Fruit fly (Drosophila melanogaster) whole organism, embryonic: ENCODE results near the gene Ass.
A peak's percentile ranks its signal among the peaks of the same experiment; 100 is the strongest.

Experiments
- CG10431 ChIP-seq: fragments of 200-800 bp; sonication (Bioruptor generic); optimal IDR thresholded peaks from 3 replicates; lab custom pipeline; 2018; ENCODE audit warnings: missing biosample characterization, mild to moderate bottlenecking, missing genetic modification characterization
- CG14050 ChIP-seq: fragments of 200-800 bp; sonication (Bioruptor generic); IDR thresholded peaks from 3 replicates; pipeline ENCODE4 v1.3.6; 2022; ENCODE audit warnings: missing biosample characterization, missing genetic modification characterization
- CG15696 ChIP-seq: fragments of 200-800 bp; sonication (Bioruptor generic); optimal IDR thresholded peaks from 2 replicates; lab custom pipeline; 2019; ENCODE audit warnings: missing biosample characterization, mild to moderate bottlenecking, missing genetic modification characterization, moderate library complexity
- CG16863 ChIP-seq: fragments of 200-800 bp; sonication (Bioruptor generic); optimal IDR thresholded peaks from 3 replicates; lab custom pipeline; 2016; ENCODE audit warnings: missing biosample characterization, missing genetic modification characterization
- CG17328 ChIP-seq: fragments of 200-800 bp; sonication (Bioruptor generic); IDR thresholded peaks from 2 replicates; pipeline ENCODE4 v1.3.6; 2022; ENCODE audit warnings: missing biosample characterization, missing genetic modification characterization
- CG17359 ChIP-seq: fragments of 200-800 bp; sonication (Bioruptor generic); optimal IDR thresholded peaks from 3 replicates; lab custom pipeline; 2018; ENCODE audit warnings: missing biosample characterization, mild to moderate bottlenecking, missing genetic modification characterization, moderate library complexity
- CG18262 ChIP-seq: fragments of 200-800 bp; optimal IDR thresholded peaks from 3 replicates; lab custom pipeline; 2019; ENCODE audit warnings: missing biosample characterization, mild to moderate bottlenecking, missing genetic modification characterization, moderate library complexity
- CG2678 ChIP-seq: fragments of 200-800 bp; sonication (Bioruptor generic); optimal IDR thresholded peaks from 3 replicates; lab custom pipeline; 2019; ENCODE audit warnings: missing biosample characterization, mild to moderate bottlenecking, missing genetic modification characterization, moderate library complexity
- CG30431 ChIP-seq: fragments of 200-800 bp; sonication (Bioruptor generic); optimal IDR thresholded peaks from 2 replicates; lab custom pipeline; 2017; ENCODE audit warnings: missing biosample characterization, missing genetic modification characterization
- CG33213 ChIP-seq: fragments of 200-800 bp; sonication (Bioruptor generic); optimal IDR thresholded peaks from 3 replicates; lab custom pipeline; 2016; ENCODE audit warnings: missing biosample characterization, missing genetic modification characterization
- CG34224 ChIP-seq: fragments of 200-800 bp; sonication (Bioruptor generic); IDR thresholded peaks from 3 replicates; pipeline ENCODE4 v1.3.6; 2022; ENCODE audit warnings: missing biosample characterization, missing genetic modification characterization; ENCODE audit not compliant: partially characterized antibody
- CG3838 ChIP-seq: fragments of 200-800 bp; sonication (Bioruptor generic); optimal IDR thresholded peaks from 3 replicates; lab custom pipeline; 2016; ENCODE audit warnings: missing biosample characterization, missing genetic modification characterization
- CG42726 ChIP-seq: fragments of 200-800 bp; sonication (Bioruptor generic); IDR thresholded peaks from 2 replicates; pipeline ENCODE4 v1.3.6; 2022; ENCODE audit warnings: missing biosample characterization, missing genetic modification characterization; ENCODE audit not compliant: partially characterized antibody
- CG6254 ChIP-seq: fragments of 200-800 bp; sonication (Bioruptor generic); optimal IDR thresholded peaks from 3 replicates; lab custom pipeline; 2017; ENCODE audit warnings: mild to moderate bottlenecking, missing biosample characterization, missing genetic modification reagents, missing genetic modification characterization
- CG6813 ChIP-seq: fragments of 200-800 bp; sonication (Bioruptor generic); optimal IDR thresholded peaks from 2 replicates; lab custom pipeline; 2017; ENCODE audit warnings: missing biosample characterization, missing genetic modification characterization, mild to moderate bottlenecking, moderate library complexity, missing genetic modification reagents
- CG6854 ChIP-seq: fragments of 200-800 bp; sonication (Bioruptor generic); optimal IDR thresholded peaks from 3 replicates; lab custom pipeline; 2017; ENCODE audit warnings: missing biosample characterization, mild to moderate bottlenecking, missing genetic modification characterization
- CG7271 ChIP-seq: fragments of 200-800 bp; sonication (Bioruptor generic); optimal IDR thresholded peaks from 2 replicates; lab custom pipeline; 2018; ENCODE audit warnings: missing biosample characterization, mild to moderate bottlenecking, missing genetic modification characterization, moderate library complexity
- CG7987 ChIP-seq: fragments of 200-800 bp; sonication (Bioruptor generic); optimal IDR thresholded peaks from 2 replicates; lab custom pipeline; 2018; ENCODE audit warnings: missing biosample characterization, mild to moderate bottlenecking, missing genetic modification characterization, moderate library complexity
- CG8089 ChIP-seq: fragments of 200-800 bp; sonication (Bioruptor generic); optimal IDR thresholded peaks from 3 replicates; lab custom pipeline; 2016; ENCODE audit warnings: missing biosample characterization, missing genetic modification characterization
- CG8765 ChIP-seq: fragments of 200-800 bp; sonication (Bioruptor generic); IDR thresholded peaks from 2 replicates; pipeline ENCODE4 v1.3.6; 2022; ENCODE audit warnings: missing biosample characterization, missing genetic modification characterization
- Dad ChIP-seq: fragments of 200-800 bp; sonication (Bioruptor generic); optimal IDR thresholded peaks from 3 replicates; lab custom pipeline; 2016; ENCODE audit warnings: missing biosample characterization, missing genetic modification characterization
- Ets65A ChIP-seq: fragments of 200-800 bp; sonication (Bioruptor generic); peaks from one replicate; lab custom pipeline; 2016; ENCODE audit warnings: missing biosample characterization, missing genetic modification characterization
- Hand ChIP-seq: fragments of 200-800 bp; sonication (Bioruptor generic); optimal IDR thresholded peaks from 2 replicates; lab custom pipeline; 2017; ENCODE audit warnings: mild to moderate bottlenecking, missing biosample characterization, missing genetic modification reagents, missing genetic modification characterization
- Hmx ChIP-seq: fragments of 200-800 bp; sonication (Bioruptor generic); optimal IDR thresholded peaks from 2 replicates; lab custom pipeline; 2016; ENCODE audit warnings: missing biosample characterization, missing genetic modification characterization
- Max ChIP-seq: fragments of 200-800 bp; sonication (Bioruptor generic); optimal IDR thresholded peaks from 2 replicates; lab custom pipeline; 2016; ENCODE audit warnings: missing biosample characterization, mild to moderate bottlenecking, missing genetic modification characterization
- NC2β ChIP-seq: fragments of 200-800 bp; sonication (Bioruptor generic); optimal IDR thresholded peaks from 2 replicates; lab custom pipeline; 2016; ENCODE audit warnings: missing biosample characterization, missing genetic modification characterization
- Pdp1 ChIP-seq, 2 experiments: fragments of 200-800 bp; sonication (Bioruptor generic); optimal IDR thresholded peaks; 3 replicates each; lab custom pipeline; 2016; ENCODE audit warnings: missing biosample characterization in 2 of 2, missing genetic modification characterization in 2 of 2, mild to moderate bottlenecking in 1 of 2, moderate library complexity in 1 of 2
- Side ChIP-seq: fragments of 200-800 bp; sonication (Bioruptor generic); optimal IDR thresholded peaks from 2 replicates; lab custom pipeline; 2016; ENCODE audit warnings: missing biosample characterization, missing genetic modification characterization
- Sox102F ChIP-seq: fragments of 200-800 bp; sonication (Bioruptor generic); optimal IDR thresholded peaks from 2 replicates; lab custom pipeline; 2018; ENCODE audit warnings: missing biosample characterization, mild to moderate bottlenecking, missing genetic modification characterization, moderate library complexity
- Sry-β ChIP-seq: fragments of 200-800 bp; sonication (Bioruptor generic); optimal IDR thresholded peaks from 2 replicates; lab custom pipeline; 2018; ENCODE audit warnings: missing biosample characterization, mild to moderate bottlenecking, missing genetic modification characterization, moderate library complexity
- Trl ChIP-seq, 3 experiments: fragments of >200 bp in 2 of 3; fragments of 200-800 bp in 1 of 3; sonication (Bioruptor generic) in 1 of 3; optimal IDR thresholded peaks; 2 replicates in 1 of 3; 3 replicates in 2 of 3; lab custom pipeline; 2016 to 2017; ENCODE audit warnings: missing biosample characterization in 1 of 3, missing genetic modification characterization in 1 of 3
- ato ChIP-seq: fragments of 200-800 bp; sonication (Bioruptor generic); IDR thresholded peaks from 2 replicates; pipeline ENCODE4 v1.3.6; 2022; ENCODE audit warnings: missing biosample characterization, missing genetic modification characterization; ENCODE audit not compliant: partially characterized antibody
- caup ChIP-seq: fragments of 200-800 bp; sonication (Bioruptor generic); optimal IDR thresholded peaks from 3 replicates; lab custom pipeline; 2017; ENCODE audit warnings: missing biosample characterization, mild to moderate bottlenecking, missing genetic modification characterization, moderate library complexity; ENCODE audit not compliant: severe bottlenecking
- cg ChIP-seq: fragments of 200-800 bp; sonication (Bioruptor generic); optimal IDR thresholded peaks from 3 replicates; lab custom pipeline; 2019; ENCODE audit warnings: missing biosample characterization, mild to moderate bottlenecking, missing genetic modification characterization, moderate library complexity
- chif ChIP-seq, 2 experiments: fragments of 200-800 bp; sonication (Bioruptor generic); optimal IDR thresholded peaks; 3 replicates each; lab custom pipeline; 2016; ENCODE audit warnings: missing biosample characterization in 2 of 2, missing genetic modification characterization in 2 of 2
- dan ChIP-seq: fragments of 200-800 bp; sonication (Bioruptor generic); IDR thresholded peaks from 2 replicates; pipeline ENCODE4 v1.3.6; 2022; ENCODE audit warnings: missing biosample characterization, missing genetic modification characterization
- disco-r ChIP-seq: fragments of 200-800 bp; sonication (Bioruptor generic); optimal IDR thresholded peaks from 2 replicates; lab custom pipeline; 2016; ENCODE audit warnings: missing biosample characterization, missing genetic modification characterization
- dmrt11E ChIP-seq: fragments of 200-800 bp; sonication (Bioruptor generic); optimal IDR thresholded peaks from 3 replicates; lab custom pipeline; 2018; ENCODE audit warnings: missing biosample characterization, mild to moderate bottlenecking, missing genetic modification characterization, moderate library complexity
- esg ChIP-seq: fragments of 200-800 bp; sonication (Bioruptor generic); conservative IDR thresholded peaks from 2 replicates; pipeline ENCODE4 v1.3.6; 2022; ENCODE audit warnings: missing biosample characterization, missing genetic modification characterization
- grn ChIP-seq: fragments of 200-800 bp; sonication (Bioruptor generic); optimal IDR thresholded peaks from 3 replicates; lab custom pipeline; 2017; ENCODE audit warnings: missing biosample characterization, missing genetic modification characterization
- her ChIP-seq: fragments of 200-800 bp; sonication (Bioruptor generic); optimal IDR thresholded peaks from 2 replicates; lab custom pipeline; 2016; ENCODE audit warnings: missing biosample characterization, missing genetic modification characterization
- lov ChIP-seq, 2 experiments: fragments of 200-800 bp in 1 of 2; fragments of >200 bp in 1 of 2; sonication (Bioruptor generic) in 1 of 2; IDR thresholded peaks in 1 of 2; optimal IDR thresholded peaks in 1 of 2; 2 replicates in 1 of 2; 3 replicates in 1 of 2; pipeline versions ENCODE4 v1.3.6 to Lab custom; 2017 to 2022; ENCODE audit warnings: missing biosample characterization in 1 of 2, missing genetic modification characterization in 1 of 2
- maf-S ChIP-seq: fragments of 200-800 bp; sonication (Bioruptor generic); optimal IDR thresholded peaks from 2 replicates; lab custom pipeline; 2016; ENCODE audit warnings: missing biosample characterization, missing genetic modification characterization
- psq ChIP-seq: fragments of 200-800 bp; sonication (Bioruptor generic); optimal IDR thresholded peaks from 2 replicates; lab custom pipeline; 2017; ENCODE audit warnings: missing biosample characterization, missing genetic modification characterization
- pum ChIP-seq: fragments of 200-800 bp; sonication (Bioruptor generic); optimal IDR thresholded peaks from 2 replicates; lab custom pipeline; 2016; ENCODE audit warnings: missing biosample characterization, missing genetic modification characterization
- row ChIP-seq: fragments of 200-800 bp; sonication (Bioruptor generic); IDR thresholded peaks from 3 replicates; pipeline ENCODE4 v1.3.6; 2022; ENCODE audit warnings: missing biosample characterization, missing genetic modification characterization
- run ChIP-seq: fragments of 200-800 bp; sonication (Bioruptor generic); optimal IDR thresholded peaks from 3 replicates; lab custom pipeline; 2018; ENCODE audit warnings: missing biosample characterization, mild to moderate bottlenecking, missing genetic modification characterization
- sens ChIP-seq: fragments of 200-800 bp; sonication (Bioruptor generic); peaks from one replicate; lab custom pipeline; 2016; ENCODE audit warnings: missing biosample characterization, missing genetic modification characterization
- stc ChIP-seq: fragments of 200-800 bp; sonication (Bioruptor generic); IDR thresholded peaks from 2 replicates; pipeline ENCODE4 v1.3.6; 2022; ENCODE audit warnings: missing biosample characterization, missing genetic modification characterization
- unpg ChIP-seq: fragments of 200-800 bp; sonication (Bioruptor generic); optimal IDR thresholded peaks from 3 replicates; lab custom pipeline; 2018; ENCODE audit warnings: missing biosample characterization, mild to moderate bottlenecking, missing genetic modification characterization, moderate library complexity

The Ass gene

dm6 chr3R:6667245-6667644 is 23.0 kb upstream of the Ass start (continued):
- TF ChIP-seq psq (no peak), stc (GFP tag; lab: Robert Waterston, UW) (no peak), caup (GFP tag; lab: Kevin White, UChicago) (peak; percentile 25), run (tag; lab: Kevin White, UChicago) (peak; percentile 1), CG42726 (GFP tag; lab: Robert Waterston, UW) (no peak), chif (GFP tag; optimal IDR thresholded peaks at IDR 0.05; lab: Kevin White, UChicago) (peak; percentile 26 to 55), her (GFP tag; lab: Kevin White, UChicago) (peak; percentile 31), Dad (no peak), Sry-β (peak; percentile 10), lov (optimal IDR thresholded peaks at IDR 0.05; lab: Kevin White, UChicago) (no peak), lov (GFP tag; IDR thresholded peaks at IDR 0.05; lab: Robert Waterston, UW) (peak; percentile 73; the same call in 1 of the 3 replicates), sens (GFP tag; lab: Kevin White, UChicago) (peak; percentile 85), CG10431 (GFP tag; lab: Kevin White, UChicago) (no peak), CG16863 (GFP tag; lab: Kevin White, UChicago) (peak; percentile 3), disco-r (GFP tag; lab: Kevin White, UChicago) (no peak), Hand (GFP tag; lab: Kevin White, UChicago) (no peak), CG3838 (GFP tag; lab: Kevin White, UChicago) (no peak), CG7271 (tag; lab: Kevin White, UChicago) (peak; percentile 76), Side (peak; percentile 33), ato (GFP tag; lab: Robert Waterston, UW) (no peak), CG8089 (GFP tag; lab: Kevin White, UChicago) (peak; percentile 49), CG30431 (no peak), pum (no peak), dan (no peak), cg (no peak), Max (GFP tag; lab: Kevin White, UChicago) (no peak), row (GFP tag; lab: Robert Waterston, UW) (no peak), CG6254 (GFP tag; lab: Kevin White, UChicago) (peak; percentile 32), CG14050 (no peak), Trl (optimal IDR thresholded peaks at IDR 0.05; lab: Kevin White, UChicago) (no peak), Trl (GFP tag; optimal IDR thresholded peaks at IDR 0.05; lab: Kevin White, UChicago) (peak; percentile 20), CG34224 (GFP tag; lab: Robert Waterston, UW) (no peak), esg (GFP tag; lab: Robert Waterston, UW) (no peak), CG17328 (no peak), CG8765 (GFP tag; lab: Robert Waterston, UW) (no peak), CG7987 (peak; percentile 54), dmrt11E (tag; lab: Kevin White, UChicago) (peak; percentile 82), maf-S (GFP tag; lab: Kevin White, UChicago) (no peak), Ets65A (GFP tag; lab: Kevin White, UChicago) (no peak), CG33213 (peak; percentile 8), unpg (GFP tag; lab: Kevin White, UChicago) (peak; percentile 34), Pdp1 (GFP tag; optimal IDR thresholded peaks at IDR 0.05; lab: Kevin White, UChicago) (peak in 1 of 2 experiments; percentile 38), CG18262 (tag; lab: Kevin White, UChicago) (peak; percentile 51), CG2678 (tag; lab: Kevin White, UChicago) (peak; percentile 39), CG17359 (tag; lab: Kevin White, UChicago) (no peak), grn (GFP tag; lab: Kevin White, UChicago) (peak; percentile 79), Hmx (GFP tag; lab: Kevin White, UChicago) (no peak), NC2β (GFP tag; lab: Kevin White, UChicago) (peak; percentile 55), CG15696 (tag; lab: Kevin White, UChicago) (peak; percentile 93), CG6854 (no peak), Sox102F (no peak), CG6813 (GFP tag; lab: Kevin White, UChicago) (peak; percentile 81)
